Worm (Caenorhabditis elegans): ENCODE data around the gene fbxa-64.

ce11 chrV:3266189-3266588 lies 11.8 kb downstream of the fbxa-64 start, which contains the start of gene T28A11.17:
- TF ChIP-seq unc-62 (GFP tag; optimal IDR thresholded peaks at IDR 0.05), result no peak
- no peak for TF ChIP-seq nhr-12 (tag; optimal IDR thresholded peaks at IDR 0.05)
- no peak for TF ChIP-seq zip-8 (tag; optimal IDR thresholded peaks at IDR 0.05)

All from whole organism, mixed stage, embryonic.